Fruit fly (Drosophila melanogaster) whole organism, embryonic: Measurements from ENCODE around the gene Coq7.

Source experiments
- Atf6 ChIP-seq: fragments of 200-800 bp; sonication (Bioruptor generic); IDR thresholded peaks from 2 replicates; pipeline ENCODE4 v1.3.6; 2022; ENCODE audit warnings: missing biosample characterization, missing genetic modification characterization
- Awh ChIP-seq: fragments of 200-800 bp; sonication (Bioruptor generic); IDR thresholded peaks from 2 replicates; pipeline ENCODE4, ENCODE4 v1.3.6; 2022; ENCODE audit warnings: missing biosample characterization, missing genetic modification characterization
- CG1233 ChIP-seq: fragments of 200-800 bp; sonication (Bioruptor generic); optimal IDR thresholded peaks from 4 replicates; lab custom pipeline; 2018; ENCODE audit warnings: missing biosample characterization, mild to moderate bottlenecking, missing genetic modification characterization
- CG13123 ChIP-seq: fragments of 200-800 bp; sonication (Bioruptor generic); optimal IDR thresholded peaks from 2 replicates; lab custom pipeline; 2016; ENCODE audit warnings: missing biosample characterization, missing genetic modification characterization
- CG13624 ChIP-seq: fragments of 200-800 bp; sonication (Bioruptor generic); optimal IDR thresholded peaks from 2 replicates; lab custom pipeline; 2016; ENCODE audit warnings: missing biosample characterization, missing genetic modification characterization
- CG13775 ChIP-seq: fragments of 200-800 bp; sonication (Bioruptor generic); optimal IDR thresholded peaks from 3 replicates; lab custom pipeline; 2017; ENCODE audit warnings: missing biosample characterization, mild to moderate bottlenecking, missing genetic modification characterization
- CG14441 ChIP-seq: fragments of 200-800 bp; sonication (Bioruptor generic); IDR thresholded peaks from 2 replicates; pipeline ENCODE4 v1.3.6; 2022; ENCODE audit warnings: missing biosample characterization, missing genetic modification characterization
- CG17186 ChIP-seq: fragments of 200-800 bp; sonication (Bioruptor generic); optimal IDR thresholded peaks from 3 replicates; lab custom pipeline; 2017; ENCODE audit warnings: missing biosample characterization, missing genetic modification reagents, missing genetic modification characterization
- CG18476 ChIP-seq: fragments of 200-800 bp; sonication (Bioruptor generic); optimal IDR thresholded peaks from 2 replicates; lab custom pipeline; 2016; ENCODE audit warnings: missing biosample characterization, mild to moderate bottlenecking, missing genetic modification characterization
- CG3065 ChIP-seq: fragments of 200-800 bp; sonication (Bioruptor generic); optimal IDR thresholded peaks from 2 replicates; lab custom pipeline; 2016; ENCODE audit warnings: missing biosample characterization, missing genetic modification characterization
- CG32772 ChIP-seq: fragments of 200-800 bp; sonication (Bioruptor generic); IDR thresholded peaks from 2 replicates; pipeline ENCODE4 v1.3.6; 2022; ENCODE audit warnings: missing biosample characterization, missing genetic modification characterization
- CG4424 ChIP-seq: fragments of 200-800 bp; sonication (Bioruptor generic); optimal IDR thresholded peaks from 3 replicates; lab custom pipeline; 2016; ENCODE audit warnings: missing biosample characterization, missing genetic modification characterization
- CG5180 ChIP-seq: fragments of 200-800 bp; sonication (Bioruptor generic); optimal IDR thresholded peaks from 3 replicates; lab custom pipeline; 2017; ENCODE audit warnings: missing biosample characterization, missing genetic modification characterization, mild to moderate bottlenecking, moderate library complexity, missing genetic modification reagents
- CG7271 ChIP-seq: fragments of 200-800 bp; sonication (Bioruptor generic); optimal IDR thresholded peaks from 2 replicates; lab custom pipeline; 2018; ENCODE audit warnings: missing biosample characterization, mild to moderate bottlenecking, missing genetic modification characterization, moderate library complexity
- CG7357 ChIP-seq: fragments of 200-800 bp; sonication (Bioruptor generic); IDR thresholded peaks from 3 replicates; pipeline ENCODE4 v1.3.6; 2022; ENCODE audit warnings: missing biosample characterization, missing genetic modification characterization
- CG7372 ChIP-seq: fragments of 200-800 bp; sonication (Bioruptor generic); IDR thresholded peaks from 2 replicates; pipeline ENCODE4 v1.3.6; 2022; ENCODE audit warnings: missing biosample characterization, missing genetic modification characterization
- CG7786 ChIP-seq: fragments of 200-800 bp; sonication (Bioruptor generic); optimal IDR thresholded peaks from 2 replicates; lab custom pipeline; 2016; ENCODE audit warnings: missing biosample characterization, missing genetic modification characterization
- CG7928 ChIP-seq: fragments of 200-800 bp; sonication (Bioruptor generic); optimal IDR thresholded peaks from 2 replicates; lab custom pipeline; 2017; ENCODE audit warnings: missing biosample characterization, mild to moderate bottlenecking, missing genetic modification characterization
- CG7987 ChIP-seq: fragments of 200-800 bp; sonication (Bioruptor generic); optimal IDR thresholded peaks from 2 replicates; lab custom pipeline; 2018; ENCODE audit warnings: missing biosample characterization, mild to moderate bottlenecking, missing genetic modification characterization, moderate library complexity
- D19B ChIP-seq: fragments of 200-800 bp; sonication (Bioruptor generic); optimal IDR thresholded peaks from 2 replicates; lab custom pipeline; 2017; ENCODE audit warnings: missing biosample characterization, mild to moderate bottlenecking, missing genetic modification characterization
- Dbx ChIP-seq: fragments of 200-800 bp; sonication (Bioruptor generic); IDR thresholded peaks from 3 replicates; pipeline ENCODE4 v1.3.6; 2022; ENCODE audit warnings: missing biosample characterization, missing genetic modification characterization
- Eip74EF ChIP-seq, 2 experiments: fragments of 200-800 bp in 1 of 2; fragments of >200 bp in 1 of 2; sonication (Bioruptor generic) in 1 of 2; optimal IDR thresholded peaks; 2 replicates each; lab custom pipeline; 2017 to 2019; ENCODE audit warnings: missing biosample characterization in 2 of 2, missing genetic modification characterization in 2 of 2, mild to moderate bottlenecking in 1 of 2, moderate library complexity in 1 of 2
- Ets65A ChIP-seq: fragments of 200-800 bp; sonication (Bioruptor generic); peaks from one replicate; lab custom pipeline; 2016; ENCODE audit warnings: missing biosample characterization, missing genetic modification characterization
- Hr51 ChIP-seq, 2 experiments: fragments of 200-800 bp; sonication (Bioruptor generic); optimal IDR thresholded peaks; 2 replicates in 1 of 2; 3 replicates in 1 of 2; lab custom pipeline; 2016 to 2018; ENCODE audit warnings: missing biosample characterization in 2 of 2, missing genetic modification characterization in 2 of 2, mild to moderate bottlenecking in 1 of 2, moderate library complexity in 1 of 2
- Med ChIP-seq: fragments of 200-800 bp; sonication (Bioruptor generic); peaks from one replicate; lab custom pipeline; 2016; ENCODE audit warnings: missing biosample characterization, missing genetic modification characterization, mild to moderate bottlenecking, inconsistent platforms, moderate library complexity
- Mes4 ChIP-seq: fragments of 200-800 bp; sonication (Bioruptor generic); optimal IDR thresholded peaks from 2 replicates; lab custom pipeline; 2016; ENCODE audit warnings: missing biosample characterization, missing genetic modification characterization
- NFAT ChIP-seq: fragments of 200-800 bp; sonication (Bioruptor generic); IDR thresholded peaks from 2 replicates; pipeline ENCODE4 v1.3.6; 2022; ENCODE audit warnings: missing biosample characterization, missing genetic modification characterization
- NK7.1 ChIP-seq: fragments of 200-800 bp; sonication (Bioruptor generic); optimal IDR thresholded peaks from 3 replicates; lab custom pipeline; 2016; ENCODE audit warnings: missing biosample characterization, missing genetic modification characterization
- Sry-β ChIP-seq: fragments of 200-800 bp; sonication (Bioruptor generic); optimal IDR thresholded peaks from 2 replicates; lab custom pipeline; 2018; ENCODE audit warnings: missing biosample characterization, mild to moderate bottlenecking, missing genetic modification characterization, moderate library complexity
- ase ChIP-seq: fragments of 200-800 bp; sonication (Bioruptor generic); IDR thresholded peaks from 3 replicates; pipeline ENCODE4 v1.3.6; 2022; ENCODE audit warnings: missing biosample characterization, missing genetic modification characterization
- bcd ChIP-seq: fragments of 200-800 bp; sonication (Bioruptor generic); optimal IDR thresholded peaks from 2 replicates; lab custom pipeline; 2017; ENCODE audit warnings: missing biosample characterization, mild to moderate bottlenecking, missing genetic modification characterization
- cas ChIP-seq: fragments of 200-800 bp; sonication (Bioruptor generic); IDR thresholded peaks from 2 replicates; pipeline ENCODE4 v1.3.6; 2022; ENCODE audit warnings: missing biosample characterization, missing genetic modification characterization
- chinmo ChIP-seq: fragments of 200-800 bp; sonication (Bioruptor generic); IDR thresholded peaks from 4 replicates; pipeline ENCODE4 v1.3.6; 2022; ENCODE audit warnings: missing biosample characterization, missing genetic modification characterization; ENCODE audit not compliant: partially characterized antibody
- crp ChIP-seq, 2 experiments: fragments of 200-800 bp; sonication (Bioruptor generic); optimal IDR thresholded peaks; 2 replicates in 1 of 2; 3 replicates in 1 of 2; lab custom pipeline; 2017; ENCODE audit warnings: missing biosample characterization in 2 of 2, missing genetic modification characterization in 2 of 2, mild to moderate bottlenecking in 1 of 2, moderate library complexity in 1 of 2
- danr ChIP-seq: fragments of 200-800 bp; sonication (Bioruptor generic); IDR thresholded peaks from 2 replicates; pipeline ENCODE4 v1.3.6; 2022; ENCODE audit warnings: missing biosample characterization, missing genetic modification characterization
- emc ChIP-seq: fragments of 200-800 bp; sonication (Bioruptor generic); optimal IDR thresholded peaks from 2 replicates; lab custom pipeline; 2016; ENCODE audit warnings: missing biosample characterization, missing genetic modification characterization
- ems ChIP-seq: fragments of 200-800 bp; sonication (Bioruptor generic); optimal IDR thresholded peaks from 3 replicates; lab custom pipeline; 2016; ENCODE audit warnings: missing biosample characterization, missing genetic modification characterization
- fd64A ChIP-seq: fragments of 200-800 bp; sonication (Bioruptor generic); optimal IDR thresholded peaks from 3 replicates; lab custom pipeline; 2018; ENCODE audit warnings: missing biosample characterization, mild to moderate bottlenecking, missing genetic modification characterization
- jing ChIP-seq: fragments of 200-800 bp; sonication (Bioruptor generic); optimal IDR thresholded peaks from 2 replicates; lab custom pipeline; 2018; ENCODE audit warnings: missing biosample characterization, mild to moderate bottlenecking, missing genetic modification characterization
- peb ChIP-seq: fragments of 200-800 bp; sonication (Bioruptor generic); IDR thresholded peaks from 2 replicates; pipeline ENCODE4 v1.3.6; 2022; ENCODE audit warnings: missing biosample characterization, missing genetic modification characterization
- row ChIP-seq: fragments of 200-800 bp; sonication (Bioruptor generic); IDR thresholded peaks from 3 replicates; pipeline ENCODE4 v1.3.6; 2022; ENCODE audit warnings: missing biosample characterization, missing genetic modification characterization
- seq ChIP-seq: fragments of 200-800 bp; sonication (Bioruptor generic); IDR thresholded peaks from 2 replicates; pipeline ENCODE4 v1.3.6; 2022; ENCODE audit warnings: missing biosample characterization, missing genetic modification characterization
- slp2 ChIP-seq: fragments of 200-800 bp; sonication (Bioruptor generic); optimal IDR thresholded peaks from 2 replicates; lab custom pipeline; 2016; ENCODE audit warnings: missing biosample characterization, missing genetic modification characterization
- sna ChIP-seq: fragments of 200-800 bp; sonication (Bioruptor generic); IDR thresholded peaks from 2 replicates; pipeline ENCODE4 v1.3.6; 2022; ENCODE audit warnings: missing biosample characterization, missing genetic modification characterization; ENCODE audit not compliant: partially characterized antibody
- so ChIP-seq: fragments of 200-800 bp; sonication (Bioruptor generic); IDR thresholded peaks from 3 replicates; pipeline ENCODE4 v1.3.6; 2022; ENCODE audit warnings: missing biosample characterization, missing genetic modification characterization
- sqz ChIP-seq: fragments of 200-800 bp; sonication (Bioruptor generic); optimal IDR thresholded peaks from 3 replicates; lab custom pipeline; 2018; ENCODE audit warnings: missing biosample characterization, mild to moderate bottlenecking, missing genetic modification characterization
- tll ChIP-seq, 2 experiments: fragments of 200-800 bp in 1 of 2; fragments of >200 bp in 1 of 2; sonication (Bioruptor generic) in 1 of 2; optimal IDR thresholded peaks; 2 replicates each; lab custom pipeline; 2017 to 2019; ENCODE audit warnings: missing biosample characterization in 2 of 2, missing genetic modification characterization in 2 of 2, mild to moderate bottlenecking in 1 of 2, moderate library complexity in 1 of 2
- toy ChIP-seq: fragments of 200-800 bp; sonication (Bioruptor generic); IDR thresholded peaks from 2 replicates; pipeline ENCODE4 v1.3.6; 2022; ENCODE audit warnings: missing biosample characterization, missing genetic modification characterization
- trem ChIP-seq: fragments of 200-800 bp; optimal IDR thresholded peaks from 3 replicates; lab custom pipeline; 2019; ENCODE audit warnings: missing biosample characterization, mild to moderate bottlenecking, missing genetic modification characterization, moderate library complexity
- unpg ChIP-seq: fragments of 200-800 bp; sonication (Bioruptor generic); optimal IDR thresholded peaks from 3 replicates; lab custom pipeline; 2018; ENCODE audit warnings: missing biosample characterization, mild to moderate bottlenecking, missing genetic modification characterization, moderate library complexity
- vvl ChIP-seq: fragments of 200-800 bp; sonication (Bioruptor generic); IDR thresholded peaks from 2 replicates; pipeline ENCODE4 v1.3.6; 2022; ENCODE audit warnings: missing biosample characterization, missing genetic modification characterization
- yki ChIP-seq: fragments of >200 bp; optimal IDR thresholded peaks from 3 replicates; lab custom pipeline; 2018

Coq7 gene

dm6 chrX:6779609-6780139 lies 8.6 kb downstream of the Coq7 start, which contains the start of gene shf:
shf (minus strand) TSS chrX:6779659.
- TF ChIP-seq crp (GFP tag; optimal IDR thresholded peaks at IDR 0.05; lab: Kevin White, UChicago) (no peak), Ets65A (GFP tag; lab: Kevin White, UChicago) (peak; percentile 64), row (peak; percentile 63), danr (GFP tag; lab: Robert Waterston, UW) (no peak), CG7372 (GFP tag; lab: Robert Waterston, UW) (no peak), CG5180 (GFP tag; lab: Kevin White, UChicago) (peak; percentile 98), chinmo (0 out of 4 replicates have a peak, but pooled peaks have one; percentile 29), sna (GFP tag; lab: Robert Waterston, UW) (no peak), CG14441 (GFP tag; lab: Robert Waterston, UW) (no peak), CG7928 (GFP tag; lab: Kevin White, UChicago) (no peak), ems (GFP tag; lab: Kevin White, UChicago) (no peak), cas (GFP tag; lab: Robert Waterston, UW) (no peak), CG13775 (GFP tag; lab: Kevin White, UChicago) (no peak), toy (GFP tag; lab: Robert Waterston, UW) (no peak), D19B (no peak), Sry-β (GFP tag; lab: Kevin White, UChicago) (peak; percentile 90), CG13123 (GFP tag; lab: Kevin White, UChicago) (no peak), CG7271 (tag; lab: Kevin White, UChicago) (no peak), CG7357 (GFP tag; lab: Robert Waterston, UW) (no peak), Mes4 (GFP tag; lab: Kevin White, UChicago) (no peak), CG1233 (GFP tag; lab: Kevin White, UChicago) (no peak), bcd (no peak), fd64A (GFP tag; lab: Kevin White, UChicago) (no peak), seq (no peak), Awh (GFP tag; lab: Robert Waterston, UW) (no peak), Dbx (GFP tag; lab: Robert Waterston, UW) (no peak), vvl (0 out of 2 replicates have a peak, but pooled peaks have one; percentile 20), CG17186 (no peak), CG13624 (GFP tag; lab: Kevin White, UChicago) (no peak), jing (GFP tag; lab: Kevin White, UChicago) (no peak), Atf6 (GFP tag; lab: Robert Waterston, UW) (no peak), sqz (GFP tag; lab: Kevin White, UChicago) (no peak), emc (GFP tag; lab: Kevin White, UChicago) (no peak), Hr51 (GFP tag; optimal IDR thresholded peaks at IDR 0.05; lab: Kevin White, UChicago) (no peak), so (GFP tag; lab: Robert Waterston, UW) (peak; percentile 34; the same call in 1 of the 3 replicates), CG32772 (no peak), CG18476 (no peak), NFAT (GFP tag; lab: Robert Waterston, UW) (no peak), CG7786 (GFP tag; lab: Kevin White, UChicago) (no peak), CG4424 (GFP tag; lab: Kevin White, UChicago) (no peak), peb (no peak), Eip74EF (GFP tag; optimal IDR thresholded peaks at IDR 0.05; lab: Kevin White, UChicago) (no peak), slp2 (no peak), tll (GFP tag; optimal IDR thresholded peaks at IDR 0.05; lab: Kevin White, UChicago) (no peak), CG7987 (GFP tag; lab: Kevin White, UChicago) (no peak), trem (tag; lab: Kevin White, UChicago) (no peak), yki (lab: Kevin White, UChicago) (no peak), Med (GFP tag; lab: Kevin White, UChicago) (peak; percentile 15), ase (GFP tag; lab: Robert Waterston, UW) (no peak), unpg (GFP tag; lab: Kevin White, UChicago) (no peak), CG3065 (GFP tag; lab: Kevin White, UChicago) (no peak), NK7.1 (no peak)
